Worm (Caenorhabditis elegans) whole organism, mixed stage, embryonic: ENCODE measurements around the gene R13H9.6.

Experiments
- M03D4.4 ChIP-seq: sonication (generic microtip); optimal IDR thresholded peaks from 2 replicates; lab custom pipeline; 2017; ENCODE audit warnings: mild to moderate bottlenecking, missing genetic modification characterization, missing compliant biosample characterization
- bed-3 ChIP-seq: fragments of 200-800 bp; sonication (Bioruptor generic); optimal IDR thresholded peaks from 3 replicates; lab custom pipeline; 2018; ENCODE audit warnings: mild to moderate bottlenecking, missing genetic modification characterization, moderate library complexity, missing compliant biosample characterization
- blmp-1 ChIP-seq: fragments of 150-350 bp; optimal IDR thresholded peaks from 2 replicates; lab custom pipeline; 2014; ENCODE audit warnings: missing biosample characterization, missing genetic modification characterization
- ceh-39 ChIP-seq: fragments of 150-350 bp; optimal IDR thresholded peaks from 2 replicates; lab custom pipeline; 2014; ENCODE audit warnings: missing biosample characterization, missing genetic modification characterization
- ceh-43 ChIP-seq: fragments of 200-800 bp; sonication (Bioruptor generic); optimal IDR thresholded peaks from 2 replicates; lab custom pipeline; 2018; ENCODE audit warnings: mild to moderate bottlenecking, missing genetic modification characterization, moderate library complexity, missing compliant biosample characterization
- ceh-83 ChIP-seq: fragments of 200-800 bp; sonication (Bioruptor generic); optimal IDR thresholded peaks from 2 replicates; lab custom pipeline; 2018; ENCODE audit warnings: mild to moderate bottlenecking, missing genetic modification characterization, missing compliant biosample characterization
- ces-1 ChIP-seq: fragments of 150-350 bp; optimal IDR thresholded peaks from 2 replicates; lab custom pipeline; 2014; ENCODE audit warnings: missing biosample characterization, missing genetic modification reagents, missing genetic modification characterization
- cnd-1 ChIP-seq: fragments of 200-800 bp; sonication (Bioruptor generic); optimal IDR thresholded peaks from 2 replicates; lab custom pipeline; 2018; ENCODE audit warnings: mild to moderate bottlenecking, missing genetic modification characterization, missing compliant biosample characterization
- drap-1 ChIP-seq: fragments of 200-800 bp; sonication (Bioruptor generic); optimal IDR thresholded peaks from 3 replicates; lab custom pipeline; 2018; ENCODE audit warnings: mild to moderate bottlenecking, missing genetic modification characterization, missing compliant biosample characterization
- elt-1 ChIP-seq: sonication (generic microtip); optimal IDR thresholded peaks from 2 replicates; lab custom pipeline; 2017; ENCODE audit warnings: missing genetic modification characterization, mild to moderate bottlenecking, missing compliant biosample characterization, antibody characterized with exemption, moderate library complexity, borderline replicate concordance; ENCODE audit not compliant: insufficient read depth
- elt-3 ChIP-seq: fragments of 150-350 bp; optimal IDR thresholded peaks from 2 replicates; lab custom pipeline; 2014; ENCODE audit warnings: missing biosample characterization, missing genetic modification characterization
- flh-1 ChIP-seq: fragments of 200-800 bp; sonication (Bioruptor generic); optimal IDR thresholded peaks from 2 replicates; lab custom pipeline; 2018; ENCODE audit warnings: mild to moderate bottlenecking, missing genetic modification characterization, moderate library complexity, missing compliant biosample characterization
- ham-2 ChIP-seq: fragments of 200-800 bp; sonication (Bioruptor generic); optimal IDR thresholded peaks from 2 replicates; lab custom pipeline; 2018; ENCODE audit warnings: mild to moderate bottlenecking, missing genetic modification characterization, missing compliant biosample characterization
- hlh-1 ChIP-seq: fragments of 150-350 bp; optimal IDR thresholded peaks from 2 replicates; lab custom pipeline; 2014; ENCODE audit warnings: missing biosample characterization, missing genetic modification reagents, missing genetic modification characterization
- lin-13 ChIP-seq: fragments of 150-350 bp; optimal IDR thresholded peaks from 2 replicates; lab custom pipeline; 2014; ENCODE audit warnings: missing biosample characterization, missing genetic modification characterization
- lin-32 ChIP-seq: fragments of 200-800 bp; sonication (Bioruptor generic); optimal IDR thresholded peaks from 2 replicates; lab custom pipeline; 2018; ENCODE audit warnings: mild to moderate bottlenecking, missing genetic modification characterization, missing compliant biosample characterization
- lsy-2 ChIP-seq: fragments of 150-350 bp; optimal IDR thresholded peaks from 2 replicates; lab custom pipeline; 2014; ENCODE audit warnings: missing biosample characterization, missing genetic modification characterization
- mab-5 ChIP-seq: fragments of 150-350 bp; optimal IDR thresholded peaks from 2 replicates; lab custom pipeline; 2014; ENCODE audit warnings: missing biosample characterization, missing genetic modification characterization
- mep-1 ChIP-seq: fragments of 150-350 bp; optimal IDR thresholded peaks from 2 replicates; lab custom pipeline; 2017; ENCODE audit warnings: missing biosample characterization, missing genetic modification reagents, missing genetic modification characterization, inconsistent platforms
- mls-2 ChIP-seq: sonication (generic microtip); optimal IDR thresholded peaks from 2 replicates; lab custom pipeline; 2016; ENCODE audit warnings: mild to moderate bottlenecking, missing genetic modification characterization, moderate library complexity, missing compliant biosample characterization
- nhr-12 ChIP-seq: fragments of 150-350 bp; optimal IDR thresholded peaks from 2 replicates; lab custom pipeline; 2014; ENCODE audit warnings: missing biosample characterization, missing genetic modification characterization
- nhr-2 ChIP-seq: fragments of 150-350 bp; optimal IDR thresholded peaks from 2 replicates; lab custom pipeline; 2014; ENCODE audit warnings: missing biosample characterization, missing genetic modification characterization
- nhr-237 ChIP-seq: fragments of 150-350 bp; optimal IDR thresholded peaks from 2 replicates; lab custom pipeline; 2014; ENCODE audit warnings: missing biosample characterization, missing genetic modification characterization
- nhr-28 ChIP-seq: fragments of 150-350 bp; optimal IDR thresholded peaks from 2 replicates; lab custom pipeline; 2014; ENCODE audit warnings: missing biosample characterization, missing genetic modification characterization
- nhr-76 ChIP-seq: sonication (generic microtip); optimal IDR thresholded peaks from 2 replicates; lab custom pipeline; 2017; ENCODE audit warnings: missing biosample characterization, missing genetic modification characterization
- pha-4 ChIP-seq: fragments of 150-350 bp; optimal IDR thresholded peaks from 2 replicates; lab custom pipeline; 2018; ENCODE audit warnings: missing biosample characterization, missing genetic modification reagents, missing genetic modification characterization
- sem-2 ChIP-seq: fragments of 200-800 bp; sonication (Bioruptor generic); optimal IDR thresholded peaks from 2 replicates; lab custom pipeline; 2018; ENCODE audit warnings: mild to moderate bottlenecking, missing genetic modification characterization, missing compliant biosample characterization
- snpc-4 ChIP-seq: fragments of 150-350 bp; optimal IDR thresholded peaks from 2 replicates; lab custom pipeline; 2014; ENCODE audit warnings: missing biosample characterization, missing genetic modification characterization
- sptf-1 ChIP-seq: sonication (generic microtip); optimal IDR thresholded peaks from 2 replicates; lab custom pipeline; 2017; ENCODE audit warnings: mild to moderate bottlenecking, missing genetic modification characterization, moderate library complexity, missing compliant biosample characterization
- tbx-8 ChIP-seq: fragments of 200-800 bp; sonication (Bioruptor generic); optimal IDR thresholded peaks from 2 replicates; lab custom pipeline; 2018; ENCODE audit warnings: mild to moderate bottlenecking, missing genetic modification characterization, moderate library complexity, missing compliant biosample characterization
- unc-120 ChIP-seq: sonication (generic microtip); optimal IDR thresholded peaks from 2 replicates; lab custom pipeline; 2017; ENCODE audit warnings: missing genetic modification characterization, missing compliant biosample characterization; ENCODE audit not compliant: poor library complexity, severe bottlenecking
- unc-39 ChIP-seq: fragments of 150-350 bp; optimal IDR thresholded peaks from 2 replicates; lab custom pipeline; 2014; ENCODE audit warnings: missing biosample characterization, missing genetic modification characterization
- unc-62 ChIP-seq: fragments of 150-350 bp; optimal IDR thresholded peaks from 2 replicates; lab custom pipeline; 2014; ENCODE audit warnings: missing biosample characterization, missing genetic modification reagents, missing genetic modification characterization
- zip-8 ChIP-seq: fragments of 150-350 bp; optimal IDR thresholded peaks from 2 replicates; lab custom pipeline; 2014; ENCODE audit warnings: missing biosample characterization, missing genetic modification characterization
- ztf-11 ChIP-seq: fragments of 150-350 bp; optimal IDR thresholded peaks from 2 replicates; lab custom pipeline; 2014; ENCODE audit warnings: missing biosample characterization, missing genetic modification characterization

The R13H9.6 gene

DNA sequence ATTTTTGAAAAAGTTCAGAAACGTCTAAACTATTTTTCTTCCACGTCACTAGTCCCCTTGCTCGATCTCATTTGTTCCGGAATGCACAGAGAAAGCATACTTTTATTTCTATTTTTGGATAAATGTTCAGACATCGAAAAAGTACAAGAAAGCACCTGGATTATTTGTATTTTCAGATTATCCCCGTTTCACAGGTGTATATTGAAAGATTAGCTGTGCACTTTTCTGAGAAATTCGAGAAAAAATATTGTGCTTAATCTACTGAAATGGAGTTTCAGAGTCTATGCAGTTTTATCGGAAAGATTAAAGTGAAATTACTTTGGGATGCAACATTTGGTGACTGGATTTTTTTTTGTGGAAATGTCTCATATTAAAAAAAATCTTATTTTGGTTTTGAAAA lies 33.5 kb upstream of the R13H9.6 start:
- TF ChIP-seq flh-1 (GFP tag; lab: Kevin White, UChicago) = no peak
- TF ChIP-seq zip-8 = no peak
- no peak for TF ChIP-seq ham-2 (GFP tag; lab: Kevin White, UChicago)
- TF ChIP-seq ceh-43 (GFP tag; lab: Kevin White, UChicago) = no peak
- no peak for TF ChIP-seq hlh-1 (tag; lab: Kevin White, UChicago)
- TF ChIP-seq nhr-237 (tag; lab: Kevin White, UChicago) = no peak
- no peak for TF ChIP-seq ztf-11 (tag; lab: Kevin White, UChicago)
- TF ChIP-seq lin-13 (tag; lab: Kevin White, UChicago) = no peak
- TF ChIP-seq mep-1 (tag; lab: Kevin White, UChicago) = no peak
- no peak for TF ChIP-seq ceh-39 (tag; lab: Kevin White, UChicago)
- TF ChIP-seq nhr-12 (tag; lab: Kevin White, UChicago) = no peak
- no peak for TF ChIP-seq mls-2 (tag; lab: Kevin White, UChicago)
- no peak for TF ChIP-seq ces-1
- TF ChIP-seq M03D4.4 (tag; lab: Kevin White, UChicago) = no peak
- TF ChIP-seq drap-1 = no peak
- no peak for TF ChIP-seq elt-3 (tag; lab: Kevin White, UChicago)
- no peak for TF ChIP-seq nhr-28 (tag; lab: Kevin White, UChicago)
- no peak for TF ChIP-seq unc-120
- TF ChIP-seq sptf-1 (tag; lab: Kevin White, UChicago) = no peak
- no peak for TF ChIP-seq mab-5 (tag; lab: Kevin White, UChicago)
- TF ChIP-seq, all 35 proteins: peak for 0

DNA sequence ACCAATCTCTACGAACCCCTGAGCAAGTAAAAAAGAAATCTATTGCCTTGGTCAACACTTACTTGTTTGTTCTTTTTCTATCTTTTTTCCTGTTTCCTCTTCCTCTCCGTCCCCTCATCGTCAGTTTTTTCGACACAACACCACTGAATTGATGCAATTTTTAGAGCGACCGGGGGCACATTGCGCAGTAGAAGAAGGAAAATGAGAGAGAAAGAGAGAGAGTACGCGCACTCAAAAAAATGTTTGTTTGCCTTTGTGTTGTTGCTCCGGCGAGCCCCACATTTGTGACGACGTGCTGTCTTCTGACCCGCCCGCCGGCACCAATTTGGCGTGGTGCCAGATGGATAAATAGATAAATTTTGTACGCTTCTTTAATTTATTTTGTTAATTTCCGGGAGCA lies 31.7 kb upstream of the R13H9.6 start:
- TF ChIP-seq drap-1 (no peak), ces-1 (peak; percentile 48), M03D4.4 (tag; lab: Kevin White, UChicago) (peak; percentile 6)

DNA sequence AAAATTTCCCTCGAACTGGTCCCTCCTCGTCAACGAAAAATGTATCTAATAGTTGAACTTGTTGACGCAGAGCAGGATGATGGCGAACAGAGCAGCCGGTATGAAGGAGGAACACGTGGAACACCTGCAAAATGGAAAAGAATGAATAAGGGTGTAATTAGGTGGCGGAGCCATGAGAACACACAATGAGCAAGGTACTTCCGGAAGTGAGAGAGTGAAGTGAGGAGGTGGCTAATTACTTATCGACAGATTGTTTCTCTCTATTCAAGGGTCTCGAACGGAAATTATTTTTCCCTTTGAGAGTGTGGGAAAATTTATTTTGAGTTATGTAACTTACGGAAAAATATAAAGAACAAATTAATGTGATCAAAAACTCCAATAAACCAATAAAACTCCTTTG lies 25.0 kb upstream of the R13H9.6 start:
- TF ChIP-seq lin-32 (peak; percentile 30), ceh-43 (GFP tag; lab: Kevin White, UChicago) (peak; percentile 55), ceh-39 (tag; lab: Kevin White, UChicago) (no peak), ces-1 (no peak), drap-1 (no peak), sem-2 (GFP tag; lab: Kevin White, UChicago) (no peak), M03D4.4 (tag; lab: Kevin White, UChicago) (no peak), sptf-1 (tag; lab: Kevin White, UChicago) (peak; percentile 37), hlh-1 (tag; lab: Kevin White, UChicago) (no peak), flh-1 (GFP tag; lab: Kevin White, UChicago) (no peak), mls-2 (tag; lab: Kevin White, UChicago) (peak; percentile 45), pha-4 (tag; lab: Kevin White, UChicago) (no peak), nhr-2 (tag; lab: Kevin White, UChicago) (no peak)

DNA sequence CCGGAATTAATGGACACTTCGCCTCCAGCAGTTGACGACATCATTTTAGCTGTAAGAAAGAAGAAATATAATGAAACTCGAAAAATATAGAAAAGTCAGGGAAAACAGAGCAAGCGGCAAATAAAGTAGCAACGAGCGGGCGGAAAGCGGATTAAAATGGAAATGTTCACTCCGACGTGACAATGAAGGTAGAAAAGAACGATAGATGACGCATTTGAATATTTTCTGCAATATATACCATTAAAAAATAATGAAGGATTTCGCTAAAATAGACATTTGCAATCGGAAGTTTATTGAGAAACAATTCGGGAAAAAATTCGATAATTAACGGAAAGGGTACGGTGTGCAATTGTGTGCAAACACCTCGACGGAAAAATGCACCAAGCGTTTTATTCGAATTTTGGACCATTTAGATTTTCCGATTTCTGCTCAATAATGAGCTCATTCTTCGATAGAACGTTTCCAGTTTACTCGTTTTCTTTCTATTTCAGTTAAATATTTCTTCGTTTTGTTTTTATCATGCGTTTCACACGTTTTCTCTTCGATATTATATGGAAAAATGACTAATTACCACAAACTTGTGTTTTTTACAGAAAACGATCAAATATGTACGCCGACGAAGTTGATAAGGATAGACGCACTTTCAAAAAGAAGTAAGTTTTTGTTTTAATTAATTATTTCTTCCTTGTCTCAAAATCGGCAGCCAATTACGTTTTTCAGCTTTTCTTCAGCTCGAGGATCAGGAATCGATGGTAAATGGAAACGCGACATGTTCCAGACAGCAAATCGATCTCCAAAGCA lies 22.8 kb upstream of the R13H9.6 start, which contains the start of the genes snpn-1 and C02B10.4:
Gene snpn-1 (minus strand): TSS at position 51 of the 801 bp plus-strand sequence.
Gene C02B10.4 (plus strand): TSS at position 594 of the 801 bp plus-strand sequence.
- TF ChIP-seq ceh-43 (GFP tag; lab: Kevin White, UChicago) (peak; percentile 52), tbx-8 (GFP tag; lab: Kevin White, UChicago) (no peak), flh-1 (GFP tag; lab: Kevin White, UChicago) (no peak), elt-1 (no peak), snpc-4 (no peak), zip-8 (no peak), mls-2 (tag; lab: Kevin White, UChicago) (no peak), sem-2 (GFP tag; lab: Kevin White, UChicago) (no peak), M03D4.4 (tag; lab: Kevin White, UChicago) (no peak), hlh-1 (tag; lab: Kevin White, UChicago) (no peak), ztf-11 (tag; lab: Kevin White, UChicago) (peak; percentile 27), cnd-1 (tag; lab: Kevin White, UChicago) (no peak), ceh-39 (tag; lab: Kevin White, UChicago) (peak; percentile 59), lin-13 (tag; lab: Kevin White, UChicago) (no peak), nhr-237 (tag; lab: Kevin White, UChicago) (no peak), nhr-28 (tag; lab: Kevin White, UChicago) (no peak), ces-1 (peak; percentile 92), nhr-12 (tag; lab: Kevin White, UChicago) (no peak), ceh-83 (no peak), nhr-2 (tag; lab: Kevin White, UChicago) (no peak), unc-62 (GFP tag; lab: Kevin White, UChicago) (no peak), blmp-1 (no peak), drap-1 (no peak), pha-4 (tag; lab: Kevin White, UChicago) (peak; percentile 1), nhr-76 (tag; lab: Kevin White, UChicago) (no peak), unc-39 (tag; lab: Kevin White, UChicago) (no peak), unc-120 (no peak), elt-3 (tag; lab: Kevin White, UChicago) (no peak), lsy-2 (tag; lab: Kevin White, UChicago) (peak; percentile 97), bed-3 (no peak), sptf-1 (tag; lab: Kevin White, UChicago) (no peak), mep-1 (tag; lab: Kevin White, UChicago) (no peak)
